Worm (Caenorhabditis elegans) whole organism, L2 larva: ENCODE measurements around the gene col-120.

Source experiments
- aly-2 ChIP-seq: fragments of 150-350 bp; optimal IDR thresholded peaks from 2 replicates; lab custom pipeline; 2014; ENCODE audit warnings: missing biosample characterization, missing genetic modification characterization
- ceh-16 ChIP-seq: fragments of 150-350 bp; optimal IDR thresholded peaks from 2 replicates; lab custom pipeline; 2014; ENCODE audit warnings: missing biosample characterization, missing genetic modification characterization
- fos-1 ChIP-seq: fragments of 150-350 bp; optimal IDR thresholded peaks from 2 replicates; lab custom pipeline; 2014; ENCODE audit warnings: missing biosample characterization, missing genetic modification characterization
- lin-13 ChIP-seq: fragments of 150-350 bp; optimal IDR thresholded peaks from 2 replicates; lab custom pipeline; 2014; ENCODE audit warnings: missing biosample characterization, missing genetic modification reagents, missing genetic modification characterization
- lin-39 ChIP-seq: fragments of 150-350 bp; optimal IDR thresholded peaks from 2 replicates; lab custom pipeline; 2014; ENCODE audit warnings: missing biosample characterization, missing genetic modification reagents, missing genetic modification characterization
- lsy-2 ChIP-seq, 2 experiments: fragments of 150-350 bp in 1 of 2; sonication (generic microtip) in 1 of 2; optimal IDR thresholded peaks; 2 replicates each; lab custom pipeline; 2014 to 2017; ENCODE audit warnings: missing biosample characterization in 2 of 2, missing genetic modification characterization in 2 of 2
- mdl-1 ChIP-seq, 2 experiments: fragments of 150-350 bp in 1 of 2; sonication (generic microtip) in 1 of 2; optimal IDR thresholded peaks; 2 replicates each; lab custom pipeline; 2017; ENCODE audit warnings: missing biosample characterization in 2 of 2, missing genetic modification characterization in 2 of 2
- nhr-12 ChIP-seq: fragments of 150-350 bp; optimal IDR thresholded peaks from 2 replicates; lab custom pipeline; 2014; ENCODE audit warnings: missing biosample characterization, missing genetic modification characterization
- nhr-25 ChIP-seq: fragments of 150-350 bp; sonication (generic microtip); optimal IDR thresholded peaks from 3 replicates; lab custom pipeline; 2014; ENCODE audit warnings: missing biosample characterization, missing genetic modification characterization
- nhr-6 ChIP-seq: fragments of 150-350 bp; optimal IDR thresholded peaks from 2 replicates; lab custom pipeline; 2014; ENCODE audit warnings: missing biosample characterization, missing genetic modification characterization
- snpc-4 ChIP-seq: fragments of 150-350 bp; optimal IDR thresholded peaks from 2 replicates; lab custom pipeline; 2014; ENCODE audit warnings: missing biosample characterization, missing genetic modification characterization
- unc-39 ChIP-seq: fragments of 150-350 bp; optimal IDR thresholded peaks from 2 replicates; lab custom pipeline; 2014; ENCODE audit warnings: missing biosample characterization, missing genetic modification characterization
- unc-62 ChIP-seq: fragments of 150-350 bp; optimal IDR thresholded peaks from 2 replicates; lab custom pipeline; 2014; ENCODE audit warnings: missing biosample characterization, missing genetic modification reagents, missing genetic modification characterization
- zag-1 ChIP-seq: fragments of 150-350 bp; optimal IDR thresholded peaks from 2 replicates; lab custom pipeline; 2014; ENCODE audit warnings: missing biosample characterization, missing genetic modification characterization

ce11 chrIV:9304617-9305016, 43.0 kb upstream of the col-120 start, which contains the start of gene F49C12.5:
- TF ChIP-seq lin-13 (no peak), nhr-6 (no peak), lin-39 (tag; lab: Kevin White, UChicago) (no peak), zag-1 (tag; lab: Kevin White, UChicago) (no peak), ceh-16 (tag; lab: Kevin White, UChicago) (no peak), unc-62 (GFP tag; lab: Kevin White, UChicago) (no peak), nhr-12 (tag; lab: Kevin White, UChicago) (no peak), fos-1 (tag; lab: Kevin White, UChicago) (no peak), snpc-4 (tag; lab: Kevin White, UChicago) (no peak), aly-2 (no peak), lsy-2 (tag; optimal IDR thresholded peaks at IDR 0.05; lab: Kevin White, UChicago) (no peak), nhr-25 (tag; lab: Kevin White, UChicago) (no peak), unc-39 (no peak), mdl-1 (tag; optimal IDR thresholded peaks at IDR 0.05; lab: Kevin White, UChicago) (no peak)
